Fruit fly (Drosophila melanogaster) Kc167 (cell line): ENCODE measurements around the gene Sb.

Experiments
- insv ChIP-seq: fragments of >200 bp; optimal IDR thresholded peaks from 3 replicates; lab custom pipeline; 2018; ENCODE audit warnings: missing external identifiers
- psq ChIP-seq: fragments of >200 bp; optimal IDR thresholded peaks from 2 replicates; lab custom pipeline; 2017; ENCODE audit warnings: missing external identifiers
- ttk ChIP-seq: sonication (Bioruptor generic); optimal IDR thresholded peaks from 2 replicates; lab custom pipeline; 2017; ENCODE audit warnings: missing external identifiers

DNA sequence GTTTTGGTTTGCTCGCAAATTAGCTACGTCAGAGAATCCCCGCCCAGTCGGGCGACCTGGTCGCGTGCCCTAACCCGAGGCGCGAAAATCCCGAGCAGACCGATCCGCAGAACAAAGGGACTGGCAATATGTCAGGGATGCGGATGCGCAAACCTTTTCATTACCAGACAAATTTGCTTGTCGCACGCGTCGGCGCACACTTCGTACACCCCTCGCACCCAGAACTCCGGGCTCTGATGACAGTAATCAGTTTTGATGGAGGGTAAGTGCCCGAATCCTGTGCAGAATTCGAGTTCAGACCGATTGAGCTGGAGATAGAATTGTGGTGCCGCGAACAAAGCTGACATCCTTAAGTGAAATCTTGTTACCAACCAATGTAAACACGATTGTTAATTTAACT is 36.4 kb downstream of the Sb start:
- TF ChIP-seq psq (lab: Kevin White, UChicago) (no peak), insv (lab: Kevin White, UChicago) (no peak), ttk (no peak)
